Worm (Caenorhabditis elegans) whole organism, midembryonic: Measurements from ENCODE around the gene srh-109.

Source experiments
- T22C8.4 ChIP-seq: fragments of 200-800 bp; sonication (Bioruptor generic); IDR thresholded peaks from 2 replicates; pipeline ENCODE4 v1.3.6; 2022; ENCODE audit warnings: missing genetic modification characterization, missing compliant biosample characterization
- cog-1 ChIP-seq: sonication (generic microtip); optimal IDR thresholded peaks from 2 replicates; lab custom pipeline; 2016; ENCODE audit warnings: missing genetic modification characterization, missing compliant biosample characterization
- flt-1 ChIP-seq: fragments of 200-800 bp; sonication (Bioruptor generic); IDR thresholded peaks from 2 replicates; pipeline ENCODE4 v1.3.6; 2022; ENCODE audit warnings: missing genetic modification characterization, missing compliant biosample characterization
- klf-2 ChIP-seq: fragments of 200-800 bp; sonication (Bioruptor generic); conservative IDR thresholded peaks from 2 replicates; pipeline ENCODE4 v1.3.6; 2022; ENCODE audit warnings: missing genetic modification reagents, missing genetic modification characterization, missing compliant biosample characterization
- med-1 ChIP-seq: sonication (generic microtip); optimal IDR thresholded peaks from 2 replicates; lab custom pipeline; 2017; ENCODE audit warnings: missing genetic modification characterization, mild to moderate bottlenecking, missing compliant biosample characterization, antibody characterized with exemption, missing genetic modification reagents; ENCODE audit not compliant: insufficient read depth
- ref-1 ChIP-seq: fragments of 200-800 bp; sonication (Bioruptor generic); conservative IDR thresholded peaks from 2 replicates; pipeline ENCODE4 v1.3.6; 2022; ENCODE audit warnings: missing genetic modification reagents, missing genetic modification characterization, missing compliant biosample characterization
- tab-1 ChIP-seq: fragments of 200-800 bp; sonication (Bioruptor generic); IDR thresholded peaks from 2 replicates; pipeline ENCODE4 v1.3.6; 2022; ENCODE audit warnings: missing genetic modification characterization, missing compliant biosample characterization
- ztf-23 ChIP-seq: fragments of 200-800 bp; sonication (Bioruptor generic); IDR thresholded peaks from 2 replicates; pipeline ENCODE4 v1.3.6; 2022; ENCODE audit warnings: missing genetic modification reagents, missing genetic modification characterization, missing compliant biosample characterization
- ztf-29 ChIP-seq: fragments of 200-800 bp; sonication (Bioruptor generic); IDR thresholded peaks from 2 replicates; pipeline ENCODE4 v1.3.6; 2022; ENCODE audit warnings: missing genetic modification reagents, missing genetic modification characterization, missing compliant biosample characterization

DNA sequence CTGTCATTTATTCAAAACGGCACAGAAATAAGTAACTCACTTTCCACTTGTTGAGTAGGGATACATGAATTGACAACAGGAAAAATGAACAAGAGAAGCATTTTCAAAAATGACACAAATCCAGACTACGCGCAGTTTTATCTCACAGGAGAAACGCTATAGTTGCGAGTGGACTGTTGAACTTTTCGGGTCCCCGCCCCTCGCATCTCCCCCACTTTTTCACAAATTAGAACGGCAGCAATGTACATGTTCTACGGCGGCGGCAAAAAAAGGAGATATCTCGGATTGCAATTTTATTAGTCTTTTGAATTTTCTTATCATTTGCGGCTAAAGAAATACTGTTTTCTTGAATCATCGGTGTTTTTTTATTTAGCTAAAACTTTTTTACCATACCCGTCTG, 25.2 kb upstream of the srh-109 start, which contains the start of gene clec-242:
- TF ChIP-seq T22C8.4 (GFP tag; lab: Robert Waterston, UW), result no peak
- TF ChIP-seq med-1 (GFP tag; lab: Kevin White, UChicago), result no peak
- no peak for TF ChIP-seq klf-2
- no peak for TF ChIP-seq ref-1 (GFP tag; lab: Robert Waterston, UW)
- TF ChIP-seq flt-1 (GFP tag; lab: Robert Waterston, UW), result no peak
- TF ChIP-seq cog-1 (tag; lab: Kevin White, UChicago), result no peak
- TF ChIP-seq tab-1 (GFP tag; lab: Robert Waterston, UW), result no peak
- no peak for TF ChIP-seq ztf-29 (GFP tag; lab: Robert Waterston, UW)
- TF ChIP-seq ztf-23 (GFP tag; lab: Robert Waterston, UW), result no peak
